Fruit fly (Drosophila melanogaster) whole organism, larva: Measurements from ENCODE around the gene Anp.

Source experiments
- noc ChIP-seq: fragments of 200-800 bp; sonication (Bioruptor generic); optimal IDR thresholded peaks from 3 replicates; lab custom pipeline; 2019; ENCODE audit warnings: missing biosample characterization, mild to moderate bottlenecking, missing genetic modification characterization, moderate library complexity

Gene Anp

dm6 chr3R:30191462-30191874, 18.3 kb upstream of the Anp start:
- no peak for TF ChIP-seq noc (tag; lab: Kevin White, UChicago)

- TF ChIP-seq noc (tag; lab: Kevin White, UChicago), result no peak
Measured at dm6 chr3R:30193826-30194225, 15.9 kb upstream of the Anp start.

DNA sequence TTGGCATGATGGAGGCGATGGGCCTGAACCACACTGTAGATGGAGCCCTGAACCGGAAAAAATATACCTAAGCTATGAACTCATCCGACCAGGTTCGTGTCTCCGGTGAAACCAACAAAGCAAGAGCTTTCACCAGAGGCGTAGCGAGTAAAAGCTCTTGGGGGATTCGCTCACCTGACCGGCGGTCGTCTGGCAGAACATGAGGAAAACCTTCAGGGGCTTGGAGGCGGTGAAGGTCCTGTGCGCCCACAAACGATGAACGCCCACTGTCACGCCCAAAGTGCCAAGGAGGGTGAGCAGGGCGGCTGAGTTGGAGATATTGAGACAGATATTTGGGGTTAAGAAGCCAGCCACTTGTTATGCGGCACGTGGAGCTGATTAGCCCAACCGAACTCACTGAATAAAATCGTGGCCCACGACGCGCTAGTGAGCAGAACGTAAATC, 14.1 kb upstream of the Anp start:
- TF ChIP-seq noc (tag; lab: Kevin White, UChicago), result peak; percentile 72

DNA sequence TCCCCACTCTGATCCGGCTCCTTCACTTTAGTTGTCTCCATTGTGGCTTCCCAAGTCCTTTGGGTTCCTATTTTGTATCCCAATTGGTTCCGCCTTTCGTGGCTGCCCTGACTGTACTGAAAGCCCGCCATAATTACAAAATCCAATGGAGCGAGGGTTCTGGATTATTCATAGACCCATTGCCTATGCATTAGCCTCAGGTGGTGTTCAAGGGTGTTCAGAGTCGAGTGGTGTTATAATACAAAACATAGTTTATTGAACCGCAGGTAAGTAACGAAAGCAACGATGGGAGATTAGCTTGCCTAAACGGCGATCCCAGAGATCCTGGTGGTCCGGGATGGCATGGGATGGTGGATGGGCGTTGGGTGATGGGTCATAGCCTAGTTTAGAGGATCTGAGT, 13.6 kb upstream of the Anp start, which contains the start of gene CG15531:
TSS of gene CG15531 (minus strand) at position 101 of the 400 bp plus-strand sequence.
- no peak for TF ChIP-seq noc (tag; lab: Kevin White, UChicago)

- no peak for TF ChIP-seq noc (tag; lab: Kevin White, UChicago)
Measured at dm6 chr3R:30197796-30198195, 12.0 kb upstream of the Anp start.

dm6 chr3R:30198793-30199192, 11.0 kb upstream of the Anp start:
- TF ChIP-seq noc (tag; lab: Kevin White, UChicago), result peak; percentile 6

DNA sequence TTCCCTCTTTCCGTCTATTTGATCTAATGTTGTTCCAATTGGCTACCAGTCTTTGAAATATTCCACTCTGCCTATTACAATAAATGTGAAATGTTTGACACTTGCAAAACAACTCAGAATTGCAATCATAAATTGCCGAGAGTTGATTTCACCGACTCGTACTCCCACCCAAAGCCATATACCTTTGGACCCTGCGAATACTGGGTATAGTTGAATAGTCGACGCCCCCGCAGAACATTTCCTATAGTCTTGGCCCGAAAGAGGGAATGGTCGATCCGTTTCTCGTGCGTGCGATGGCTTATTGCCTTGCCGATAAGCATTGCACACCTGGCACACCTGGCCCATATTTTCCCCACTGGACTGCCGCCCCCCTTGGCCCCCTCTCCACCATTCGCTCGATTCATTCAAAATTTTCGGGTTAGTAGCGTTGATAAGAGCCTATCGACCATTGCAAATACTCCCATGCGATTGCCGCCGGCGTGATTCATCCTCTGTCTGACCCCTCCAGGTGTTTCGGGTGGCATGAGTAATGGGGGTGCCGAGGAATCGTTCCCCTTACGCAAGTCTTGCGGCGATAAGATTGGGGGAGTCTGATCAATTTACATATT, 9.6 kb upstream of the Anp start:
- TF ChIP-seq noc (tag; lab: Kevin White, UChicago), result no peak

dm6 chr3R:30201064-30201463, 8.7 kb upstream of the Anp start:
- no peak for TF ChIP-seq noc (tag; lab: Kevin White, UChicago)

- TF ChIP-seq noc (tag; lab: Kevin White, UChicago), result no peak
Measured at dm6 chr3R:30202898-30203103, 6.9 kb upstream of the Anp start, which contains the start of gene CG9743. Gene CG9743, minus strand, starts transcription at chr3R:30202998.

DNA sequence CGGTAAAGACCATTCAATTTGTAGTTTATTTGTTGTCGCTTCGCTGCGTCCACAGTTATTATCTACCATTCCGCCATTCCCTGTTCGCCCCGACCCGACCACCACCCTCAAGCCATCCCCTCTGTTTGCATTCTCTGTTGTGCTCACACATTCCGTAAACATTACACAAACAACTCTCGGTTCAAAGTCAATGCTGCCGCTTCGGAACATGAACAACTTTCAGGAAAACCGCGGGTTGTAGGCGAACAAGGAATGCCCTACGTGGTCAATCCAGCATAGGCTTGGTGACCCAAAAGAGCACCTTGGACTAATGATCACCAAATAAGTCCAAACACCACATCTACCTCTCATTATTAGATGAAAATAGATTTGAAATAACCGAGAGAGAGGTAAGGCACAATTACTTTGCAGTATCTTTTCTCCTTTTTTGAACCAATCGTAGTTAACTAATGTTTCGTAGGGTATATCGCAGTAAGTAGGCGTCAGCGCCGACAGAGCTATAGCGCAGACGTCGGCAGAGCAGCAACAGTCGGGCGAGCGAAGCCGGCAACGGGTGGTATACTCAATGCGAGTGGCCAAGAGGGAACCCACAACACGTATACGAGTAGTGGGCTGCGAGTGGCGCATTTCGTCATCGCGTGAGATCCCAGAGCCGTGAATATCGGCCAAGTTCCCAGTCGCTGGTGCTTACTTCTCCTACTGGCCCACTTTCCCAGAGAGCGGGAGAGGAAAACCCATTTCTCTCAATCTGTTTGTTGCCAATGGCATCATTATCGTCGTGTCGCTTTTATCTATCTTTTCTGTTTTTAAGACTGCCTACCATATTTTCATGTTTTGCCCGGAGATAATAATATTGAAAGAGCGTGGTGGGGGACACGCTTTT, 6.4 kb upstream of the Anp start:
- TF ChIP-seq noc (tag; lab: Kevin White, UChicago), result peak; percentile 97

DNA sequence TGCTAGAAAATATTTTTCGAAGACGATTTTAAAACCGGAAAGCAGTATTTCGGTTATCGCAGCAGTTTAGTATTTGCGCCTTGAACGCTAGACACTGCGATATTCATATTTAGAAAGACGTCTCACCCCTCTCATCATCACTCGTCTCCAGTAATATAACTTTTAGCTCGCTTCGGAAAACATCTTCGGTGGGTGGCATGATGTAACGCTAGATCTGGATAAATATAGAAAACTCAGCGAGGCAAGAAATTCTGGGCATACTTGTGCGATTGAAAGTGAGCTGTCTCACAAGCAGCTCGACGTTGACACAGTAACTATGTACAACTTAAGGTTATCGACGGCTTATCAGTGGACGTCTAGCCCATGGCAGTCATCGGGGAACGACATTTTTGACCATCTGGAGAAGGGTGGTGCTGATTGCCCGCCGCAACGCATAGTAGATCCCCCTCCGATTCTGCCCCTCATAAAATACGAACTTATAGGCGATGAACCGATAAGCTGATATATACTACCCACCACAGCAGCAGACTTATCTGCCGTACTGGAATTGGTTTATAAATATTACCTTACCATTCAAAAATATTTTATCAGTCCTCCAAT, 5.6 kb upstream of the Anp start:
- TF ChIP-seq noc (tag; lab: Kevin White, UChicago), result no peak

- TF ChIP-seq noc (tag; lab: Kevin White, UChicago), result no peak
Measured at dm6 chr3R:30205946-30206345, 3.8 kb upstream of the Anp start.

DNA sequence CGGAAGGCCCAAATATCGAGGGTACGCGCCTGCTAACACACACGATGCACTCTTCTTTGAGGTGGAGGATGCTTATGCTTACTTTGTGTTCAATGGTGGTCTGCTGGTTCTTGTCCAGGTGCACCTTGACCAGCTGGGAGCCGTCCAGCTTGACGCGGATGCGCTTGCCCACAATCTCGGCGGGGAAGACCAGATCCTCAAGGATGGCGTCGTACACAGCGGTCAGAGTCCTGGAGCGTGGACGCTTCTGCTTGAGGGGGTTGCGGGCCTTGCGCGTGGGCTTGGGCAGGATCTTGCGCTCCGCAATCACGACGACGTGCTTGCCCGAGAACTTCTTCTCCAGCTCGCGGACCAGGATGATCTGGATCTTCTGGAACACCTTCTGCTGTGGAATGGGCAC, 1.7 kb upstream of the Anp start:
- no peak for TF ChIP-seq noc (tag; lab: Kevin White, UChicago)

DNA sequence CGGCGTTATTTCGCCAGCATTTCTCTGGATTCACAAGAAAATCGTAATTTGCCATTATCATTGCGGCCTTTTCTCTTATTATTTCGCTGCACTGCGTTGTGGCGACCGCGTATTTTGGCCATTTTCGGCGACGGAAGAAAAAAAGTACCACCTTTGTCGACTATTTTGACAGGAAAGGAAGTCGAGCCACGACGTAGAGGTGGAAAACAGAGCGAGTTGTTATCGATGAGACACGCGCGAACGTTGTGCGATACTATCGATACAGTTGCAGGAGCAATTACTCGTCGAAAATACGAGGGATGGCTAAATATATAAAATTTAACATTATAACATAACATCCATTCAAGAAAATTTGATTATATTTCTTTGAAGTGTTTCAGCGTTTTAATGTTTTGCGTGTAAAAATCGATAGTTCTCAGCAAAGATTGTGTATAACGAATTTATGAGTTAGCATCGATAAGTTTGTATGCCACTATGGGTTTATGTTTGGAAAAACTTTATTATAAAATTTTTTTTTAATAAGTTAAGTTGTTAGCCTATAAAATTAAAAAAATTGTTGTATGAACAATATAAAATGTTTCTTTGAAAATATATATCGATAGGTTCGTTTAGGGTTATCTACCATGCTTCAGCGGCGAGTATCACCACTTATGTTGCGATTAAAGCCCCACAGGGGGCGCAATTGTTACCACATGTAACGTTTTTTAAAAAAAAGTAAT, 823 bp upstream of the Anp start, which contains the start of gene RpS7:
TSS of gene RpS7 (minus strand) at position 255 of the 719 bp plus-strand sequence.
- TF ChIP-seq noc (tag; lab: Kevin White, UChicago), result peak; percentile 64

DNA sequence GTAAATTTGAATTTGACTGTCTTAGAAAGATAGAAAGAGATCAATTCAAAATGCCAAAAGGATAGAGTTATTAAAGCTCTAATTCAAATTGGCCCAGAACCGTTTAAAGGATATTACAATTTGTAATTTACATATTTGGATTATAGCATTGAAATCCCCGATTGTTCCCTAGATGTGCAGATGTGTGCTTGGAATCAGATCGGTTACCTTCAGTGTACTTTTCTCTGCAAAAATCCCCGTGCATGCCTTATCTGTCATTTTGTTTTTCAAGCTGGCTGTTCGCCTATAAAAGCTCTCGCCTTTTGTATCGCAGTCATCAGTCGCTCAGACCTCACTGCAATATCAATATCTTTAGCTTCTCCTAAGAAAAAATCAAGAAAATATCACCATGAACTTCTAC, 812 bp downstream of the Anp start, which contains the start of gene CecA1:
TSS of gene CecA1 (plus strand) at position 315 of the 400 bp plus-strand sequence.
- no peak for TF ChIP-seq noc (tag; lab: Kevin White, UChicago)

- TF ChIP-seq noc (tag; lab: Kevin White, UChicago), result no peak
Measured at dm6 chr3R:30211856-30212255, 2.1 kb downstream of the Anp start, which contains the start of gene CecA2. Gene CecA2, plus strand, starts transcription at chr3R:30212156.
